Fruit fly (Drosophila melanogaster) whole organism, prepupa: ENCODE measurements around the gene CG2794.

Experiments
- CG10631 ChIP-seq: fragments of 200-800 bp; sonication (Bioruptor generic); optimal IDR thresholded peaks from 2 replicates; lab custom pipeline; 2016; ENCODE audit warnings: missing biosample characterization, missing genetic modification characterization
- CG10669 ChIP-seq: fragments of 200-800 bp; sonication (Bioruptor generic); optimal IDR thresholded peaks from 3 replicates; lab custom pipeline; 2018; ENCODE audit warnings: missing biosample characterization, mild to moderate bottlenecking, missing genetic modification characterization, moderate library complexity
- CG11294 ChIP-seq: fragments of 200-800 bp; sonication (Bioruptor generic); IDR thresholded peaks from 2 replicates; pipeline ENCODE4 v1.3.6; 2022; ENCODE audit warnings: missing biosample characterization, missing genetic modification characterization
- CG11762 ChIP-seq: fragments of 200-800 bp; sonication (Bioruptor generic); optimal IDR thresholded peaks from 3 replicates; lab custom pipeline; 2016; ENCODE audit warnings: missing biosample characterization, missing genetic modification characterization; ENCODE audit not compliant: insufficient read depth
- CG11902 ChIP-seq: fragments of 200-800 bp; sonication (Bioruptor generic); optimal IDR thresholded peaks from 3 replicates; lab custom pipeline; 2016; ENCODE audit warnings: missing biosample characterization, missing genetic modification characterization
- CG15336 ChIP-seq: fragments of 200-800 bp; sonication (Bioruptor generic); IDR thresholded peaks from 2 replicates; pipeline ENCODE4 v1.3.6; 2022; ENCODE audit warnings: missing biosample characterization, missing genetic modification characterization
- CG1621 ChIP-seq: fragments of 200-800 bp; sonication (Bioruptor generic); optimal IDR thresholded peaks from 3 replicates; lab custom pipeline; 2018; ENCODE audit warnings: missing biosample characterization, mild to moderate bottlenecking, missing genetic modification characterization
- CG16779 ChIP-seq: fragments of 200-800 bp; sonication (Bioruptor generic); optimal IDR thresholded peaks from 3 replicates; lab custom pipeline; 2017; ENCODE audit warnings: missing biosample characterization, mild to moderate bottlenecking, missing genetic modification characterization
- CG3032 ChIP-seq: fragments of 200-800 bp; optimal IDR thresholded peaks from 2 replicates; lab custom pipeline; 2019; ENCODE audit warnings: missing biosample characterization, mild to moderate bottlenecking, missing genetic modification characterization, moderate library complexity
- CG31627 ChIP-seq: fragments of 200-800 bp; sonication (Bioruptor generic); optimal IDR thresholded peaks from 3 replicates; lab custom pipeline; 2016; ENCODE audit warnings: missing biosample characterization, missing genetic modification characterization
- CG3919 ChIP-seq: fragments of 200-800 bp; sonication (Bioruptor generic); optimal IDR thresholded peaks from 3 replicates; lab custom pipeline; 2016; ENCODE audit warnings: missing biosample characterization, missing genetic modification characterization
- CG6276 ChIP-seq: fragments of 200-800 bp; sonication (Bioruptor generic); optimal IDR thresholded peaks from 2 replicates; lab custom pipeline; 2017; ENCODE audit warnings: missing biosample characterization, mild to moderate bottlenecking, missing genetic modification characterization
- CG6808 ChIP-seq: fragments of 200-800 bp; sonication (Bioruptor generic); optimal IDR thresholded peaks from 3 replicates; lab custom pipeline; 2017; ENCODE audit warnings: missing biosample characterization, missing genetic modification characterization, mild to moderate bottlenecking, moderate library complexity, missing genetic modification reagents
- CG6854 ChIP-seq: fragments of 200-800 bp; sonication (Bioruptor generic); optimal IDR thresholded peaks from 2 replicates; lab custom pipeline; 2017; ENCODE audit warnings: missing biosample characterization, mild to moderate bottlenecking, missing genetic modification characterization
- CG7368 ChIP-seq: fragments of 200-800 bp; sonication (Bioruptor generic); optimal IDR thresholded peaks from 3 replicates; lab custom pipeline; 2016; ENCODE audit warnings: missing biosample characterization, missing genetic modification characterization
- CG8119 ChIP-seq: fragments of 200-800 bp; sonication (Bioruptor generic); IDR thresholded peaks from 3 replicates; pipeline ENCODE4 v1.3.6; 2022; ENCODE audit warnings: missing biosample characterization, missing genetic modification characterization
- CG8319 ChIP-seq: fragments of 200-800 bp; sonication (Bioruptor generic); optimal IDR thresholded peaks from 3 replicates; lab custom pipeline; 2016; ENCODE audit warnings: missing biosample characterization, missing genetic modification characterization
- CG8632 ChIP-seq: fragments of 200-800 bp; sonication (Bioruptor generic); optimal IDR thresholded peaks from 3 replicates; lab custom pipeline; 2016; ENCODE audit warnings: missing biosample characterization, missing genetic modification characterization
- CG9139 ChIP-seq: fragments of 200-800 bp; sonication (Bioruptor generic); optimal IDR thresholded peaks from 3 replicates; lab custom pipeline; 2017; ENCODE audit warnings: missing biosample characterization, mild to moderate bottlenecking, missing genetic modification characterization
- Eip75B ChIP-seq: fragments of 200-800 bp; sonication (Bioruptor generic); optimal IDR thresholded peaks from 3 replicates; lab custom pipeline; 2016; ENCODE audit warnings: missing biosample characterization, missing genetic modification characterization
- Eip78C ChIP-seq: fragments of 200-800 bp; sonication (Bioruptor generic); peaks from one replicate; lab custom pipeline; 2016; ENCODE audit warnings: missing biosample characterization, missing genetic modification characterization
- Eip93F ChIP-seq: fragments of 200-800 bp; sonication (Bioruptor generic); optimal IDR thresholded peaks from 2 replicates; lab custom pipeline; 2016; ENCODE audit warnings: missing biosample characterization, mild to moderate bottlenecking, missing genetic modification characterization
- Ets96B ChIP-seq: fragments of 200-800 bp; optimal IDR thresholded peaks from 2 replicates; lab custom pipeline; 2019; ENCODE audit warnings: missing biosample characterization, mild to moderate bottlenecking, missing genetic modification characterization, moderate library complexity
- Gug ChIP-seq: fragments of 200-800 bp; sonication (Bioruptor generic); IDR thresholded peaks from 2 replicates; pipeline ENCODE4 v1.3.6; 2022; ENCODE audit warnings: missing biosample characterization, missing genetic modification characterization
- Hr38 ChIP-seq: sonication (Bioruptor generic); optimal IDR thresholded peaks from 2 replicates; lab custom pipeline; 2016; ENCODE audit warnings: missing biosample characterization, missing genetic modification characterization
- Hr39 ChIP-seq: fragments of 200-800 bp; sonication (Bioruptor generic); optimal IDR thresholded peaks from 2 replicates; lab custom pipeline; 2016; ENCODE audit warnings: missing biosample characterization, missing genetic modification characterization
- Hr4 ChIP-seq: fragments of 200-800 bp; sonication (Bioruptor generic); optimal IDR thresholded peaks from 3 replicates; lab custom pipeline; 2016; ENCODE audit warnings: missing biosample characterization, missing genetic modification characterization
- Met ChIP-seq: fragments of 200-800 bp; sonication (Bioruptor generic); optimal IDR thresholded peaks from 3 replicates; lab custom pipeline; 2016; ENCODE audit warnings: missing biosample characterization, missing genetic modification characterization
- OdsH ChIP-seq: fragments of 200-800 bp; sonication (Bioruptor generic); optimal IDR thresholded peaks from 3 replicates; lab custom pipeline; 2016; ENCODE audit warnings: missing biosample characterization, missing genetic modification characterization
- Smox ChIP-seq: fragments of 200-800 bp; sonication (Bioruptor generic); optimal IDR thresholded peaks from 3 replicates; lab custom pipeline; 2016; ENCODE audit warnings: missing biosample characterization, missing genetic modification characterization
- Sox102F ChIP-seq: fragments of 200-800 bp; sonication (Bioruptor generic); optimal IDR thresholded peaks from 2 replicates; lab custom pipeline; 2016; ENCODE audit warnings: missing biosample characterization, mild to moderate bottlenecking, missing genetic modification characterization
- Sox14 ChIP-seq: fragments of 200-800 bp; sonication (Bioruptor generic); optimal IDR thresholded peaks from 3 replicates; lab custom pipeline; 2016; ENCODE audit warnings: missing biosample characterization, missing genetic modification characterization
- Sox15 ChIP-seq: fragments of 200-800 bp; sonication (Bioruptor generic); optimal IDR thresholded peaks from 3 replicates; lab custom pipeline; 2016; ENCODE audit warnings: missing biosample characterization, missing genetic modification characterization
- cyc ChIP-seq: fragments of 200-800 bp; sonication (Bioruptor generic); optimal IDR thresholded peaks from 3 replicates; lab custom pipeline; 2016; ENCODE audit warnings: missing biosample characterization, missing genetic modification characterization
- dsx ChIP-seq: fragments of 200-800 bp; optimal IDR thresholded peaks from 3 replicates; lab custom pipeline; 2019; ENCODE audit warnings: missing biosample characterization, mild to moderate bottlenecking, missing genetic modification characterization, moderate library complexity; ENCODE audit not compliant: poor library complexity, severe bottlenecking
- eg ChIP-seq: fragments of 200-800 bp; sonication (Bioruptor generic); IDR thresholded peaks from 3 replicates; pipeline ENCODE4 v1.3.6; 2022; ENCODE audit warnings: missing biosample characterization, missing genetic modification characterization
- esn ChIP-seq: fragments of 200-800 bp; sonication (Bioruptor generic); optimal IDR thresholded peaks from 2 replicates; lab custom pipeline; 2016; ENCODE audit warnings: missing biosample characterization, mild to moderate bottlenecking, missing genetic modification characterization, moderate library complexity
- fd59A ChIP-seq: fragments of 200-800 bp; sonication (Bioruptor generic); optimal IDR thresholded peaks from 2 replicates; lab custom pipeline; 2017; ENCODE audit warnings: missing biosample characterization, mild to moderate bottlenecking, missing genetic modification characterization, missing genetic modification reagents
- fkh ChIP-seq: fragments of 200-800 bp; sonication (Bioruptor generic); optimal IDR thresholded peaks from 3 replicates; lab custom pipeline; 2017; ENCODE audit warnings: missing biosample characterization, mild to moderate bottlenecking, missing genetic modification characterization, moderate library complexity
- lz ChIP-seq: fragments of 200-800 bp; sonication (Bioruptor generic); optimal IDR thresholded peaks from 3 replicates; lab custom pipeline; 2016; ENCODE audit warnings: missing biosample characterization, missing genetic modification characterization
- net ChIP-seq: fragments of 200-800 bp; sonication (Bioruptor generic); optimal IDR thresholded peaks from 3 replicates; lab custom pipeline; 2016; ENCODE audit warnings: missing biosample characterization, missing genetic modification characterization
- pdm3 ChIP-seq: fragments of 200-800 bp; sonication (Bioruptor generic); optimal IDR thresholded peaks from 3 replicates; lab custom pipeline; 2016; ENCODE audit warnings: missing biosample characterization, missing genetic modification characterization
- salr ChIP-seq, 2 experiments: fragments of 200-800 bp; sonication (Bioruptor generic); optimal IDR thresholded peaks; 3 replicates each; lab custom pipeline; 2016 to 2018; ENCODE audit warnings: missing biosample characterization in 2 of 2, missing genetic modification characterization in 2 of 2, mild to moderate bottlenecking in 1 of 2
- spab ChIP-seq: fragments of 200-800 bp; sonication (Bioruptor generic); optimal IDR thresholded peaks from 2 replicates; lab custom pipeline; 2017; ENCODE audit warnings: missing biosample characterization, mild to moderate bottlenecking, missing genetic modification characterization, missing genetic modification reagents
- ss ChIP-seq, 2 experiments: fragments of 200-800 bp; sonication (Bioruptor generic); optimal IDR thresholded peaks; 2 replicates in 1 of 2; 3 replicates in 1 of 2; lab custom pipeline; 2017 to 2018; ENCODE audit warnings: mild to moderate bottlenecking in 2 of 2, missing biosample characterization in 2 of 2, missing genetic modification characterization in 2 of 2, moderate library complexity in 1 of 2
- svp ChIP-seq: fragments of 200-800 bp; sonication (Bioruptor generic); peaks from one replicate; lab custom pipeline; 2016; ENCODE audit warnings: missing biosample characterization, missing genetic modification characterization
- topi ChIP-seq: fragments of 200-800 bp; sonication (Bioruptor generic); optimal IDR thresholded peaks from 3 replicates; lab custom pipeline; 2016; ENCODE audit warnings: missing biosample characterization, missing genetic modification characterization
- vri ChIP-seq: fragments of 200-800 bp; sonication (Bioruptor generic); optimal IDR thresholded peaks from 3 replicates; lab custom pipeline; 2016; ENCODE audit warnings: missing biosample characterization, mild to moderate bottlenecking, missing genetic modification characterization

CG2794 gene

DNA sequence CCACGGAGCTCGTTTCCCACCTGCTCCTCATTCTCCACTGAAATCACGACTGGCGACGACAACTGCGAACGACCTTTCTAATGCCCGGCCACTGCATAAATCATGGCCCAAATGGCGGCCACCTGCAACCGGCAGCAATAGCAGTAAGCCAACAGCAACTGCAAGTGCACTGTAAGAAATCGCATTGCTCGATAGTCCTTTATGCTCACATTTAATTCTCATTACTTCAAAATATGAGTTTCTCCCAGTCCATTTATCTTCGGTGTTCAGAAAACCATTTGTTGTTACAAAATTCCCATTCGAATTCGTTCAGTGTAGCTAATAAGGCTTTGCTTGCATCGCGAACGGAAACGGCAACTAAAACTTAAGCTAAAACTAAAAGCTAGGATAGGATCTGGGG is 40.1 kb downstream of the CG2794 start (continued):
- TF ChIP-seq Hr38 (GFP tag; lab: Kevin White, UChicago), result no peak
- peak; percentile 11 for TF ChIP-seq Met (GFP tag; lab: Kevin White, UChicago)
- peak; percentile 73 for TF ChIP-seq CG11294 (GFP tag; lab: Robert Waterston, UW)
- no peak for TF ChIP-seq CG7368 (GFP tag; lab: Kevin White, UChicago)
- TF ChIP-seq topi (GFP tag; lab: Kevin White, UChicago), result no peak
- no peak for TF ChIP-seq vri (GFP tag; lab: Kevin White, UChicago)
- no peak for TF ChIP-seq cyc (GFP tag; lab: Kevin White, UChicago)
- TF ChIP-seq CG6854 (GFP tag; lab: Kevin White, UChicago), result no peak
- no peak for TF ChIP-seq CG11902 (GFP tag; lab: Kevin White, UChicago)
- no peak for TF ChIP-seq Ets96B (tag; lab: Kevin White, UChicago)
- peak; percentile 74 for TF ChIP-seq Gug
- TF ChIP-seq CG3919 (GFP tag; lab: Kevin White, UChicago), result peak; percentile 32
- peak; percentile 79 for TF ChIP-seq CG8119 (GFP tag; lab: Robert Waterston, UW)
- TF ChIP-seq Hr39 (GFP tag; lab: Kevin White, UChicago), result peak; percentile 23
- peak; percentile 82 for TF ChIP-seq Hr4 (GFP tag; lab: Kevin White, UChicago)
- no peak for TF ChIP-seq CG3032
- TF ChIP-seq Eip78C (GFP tag; lab: Kevin White, UChicago), result peak; percentile 75
- no peak for TF ChIP-seq CG8632 (GFP tag; lab: Kevin White, UChicago)
- TF ChIP-seq ss (GFP tag; optimal IDR thresholded peaks at IDR 0.05; lab: Kevin White, UChicago), result no peak
- no peak for TF ChIP-seq Smox (GFP tag; lab: Kevin White, UChicago)
- no peak for TF ChIP-seq Eip75B
- peak; percentile 37 for TF ChIP-seq pdm3 (GFP tag; lab: Kevin White, UChicago)
- TF ChIP-seq CG31627, result no peak
- no peak for TF ChIP-seq Sox102F (GFP tag; lab: Kevin White, UChicago)
- no peak for TF ChIP-seq fd59A
- TF ChIP-seq dsx, result no peak

DNA sequence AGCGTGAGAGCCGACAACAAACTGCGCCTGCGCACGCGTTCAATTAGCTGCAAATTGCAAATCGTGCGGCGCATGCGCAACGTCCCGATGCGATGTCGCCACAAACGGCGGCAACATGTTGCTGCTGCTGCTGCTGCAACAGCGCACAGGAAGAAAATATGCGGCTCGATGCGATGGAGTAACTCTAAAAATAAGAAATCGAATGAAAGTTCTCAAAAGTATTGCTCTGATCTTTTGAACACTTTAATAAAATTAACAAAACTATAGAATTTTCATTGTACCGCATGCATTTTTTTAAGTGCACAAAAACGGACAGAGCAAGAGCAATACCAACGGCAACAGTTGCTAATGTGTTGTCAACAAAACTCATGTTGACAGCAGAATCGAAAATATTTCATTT is 42.2 kb downstream of the CG2794 start:
- no peak for TF ChIP-seq CG6854 (GFP tag; lab: Kevin White, UChicago)
- peak; percentile 10 to 73 for TF ChIP-seq salr (GFP tag; optimal IDR thresholded peaks at IDR 0.05; lab: Kevin White, UChicago)
- TF ChIP-seq CG10669 (GFP tag; lab: Kevin White, UChicago), result peak; percentile 73
- TF ChIP-seq CG11294 (GFP tag; lab: Robert Waterston, UW), result peak; percentile 79
- TF ChIP-seq fd59A, result peak; percentile 59
- TF ChIP-seq CG9139, result no peak
- peak; percentile 35 for TF ChIP-seq dsx
- TF ChIP-seq CG11762 (GFP tag; lab: Kevin White, UChicago), result peak; percentile 55
- peak; percentile 60 for TF ChIP-seq cyc (GFP tag; lab: Kevin White, UChicago)
- TF ChIP-seq CG10631 (GFP tag; lab: Kevin White, UChicago), result peak; percentile 71
- peak; percentile 91 for TF ChIP-seq Hr4 (GFP tag; lab: Kevin White, UChicago)
- TF ChIP-seq CG11902 (GFP tag; lab: Kevin White, UChicago), result no peak
- TF ChIP-seq CG1621 (tag; lab: Kevin White, UChicago), result peak; percentile 35
- peak; percentile 78 for TF ChIP-seq Gug
- TF ChIP-seq OdsH, result peak; percentile 83
- TF ChIP-seq Eip93F, result no peak
- TF ChIP-seq Sox14, result peak; percentile 84
- TF ChIP-seq CG7368 (GFP tag; lab: Kevin White, UChicago), result peak; percentile 68
- TF ChIP-seq esn, result peak; percentile 85
- TF ChIP-seq Smox (GFP tag; lab: Kevin White, UChicago), result peak; percentile 69
- TF ChIP-seq Sox15, result peak; percentile 5
- TF ChIP-seq net (GFP tag; lab: Kevin White, UChicago), result peak; percentile 75
- TF ChIP-seq eg, result peak; percentile 94
- TF ChIP-seq CG8632 (GFP tag; lab: Kevin White, UChicago), result peak; percentile 44
- TF ChIP-seq fkh (GFP tag; lab: Kevin White, UChicago), result no peak
- TF ChIP-seq vri (GFP tag; lab: Kevin White, UChicago), result peak; percentile 72
- TF ChIP-seq CG6276 (GFP tag; lab: Kevin White, UChicago), result peak; percentile 86
- peak; percentile 80 for TF ChIP-seq Met (GFP tag; lab: Kevin White, UChicago)
- peak; percentile 67 for TF ChIP-seq topi (GFP tag; lab: Kevin White, UChicago)
- peak; percentile 57 for TF ChIP-seq spab (GFP tag; lab: Kevin White, UChicago)
- peak; percentile 94 for TF ChIP-seq CG15336 (GFP tag; lab: Robert Waterston, UW)
- TF ChIP-seq lz (GFP tag; lab: Kevin White, UChicago), result peak; percentile 67
- TF ChIP-seq CG6808, result peak; percentile 66
- TF ChIP-seq svp (GFP tag; lab: Kevin White, UChicago), result peak; percentile 86
- TF ChIP-seq CG8319 (GFP tag; lab: Kevin White, UChicago), result peak; percentile 52
- peak; percentile 21 for TF ChIP-seq CG16779
- peak; percentile 57 for TF ChIP-seq Eip75B
- TF ChIP-seq CG3032, result peak; percentile 71
